Worm (Caenorhabditis elegans) whole organism, midembryonic: ENCODE measurements around the gene srlf-2.

Source experiments
- T22C8.4 ChIP-seq: fragments of 200-800 bp; sonication (Bioruptor generic); IDR thresholded peaks from 2 replicates; pipeline ENCODE4 v1.3.6; 2022; ENCODE audit warnings: missing genetic modification characterization, missing compliant biosample characterization
- cog-1 ChIP-seq: sonication (generic microtip); optimal IDR thresholded peaks from 2 replicates; lab custom pipeline; 2016; ENCODE audit warnings: missing genetic modification characterization, missing compliant biosample characterization
- flt-1 ChIP-seq: fragments of 200-800 bp; sonication (Bioruptor generic); IDR thresholded peaks from 2 replicates; pipeline ENCODE4 v1.3.6; 2022; ENCODE audit warnings: missing genetic modification characterization, missing compliant biosample characterization
- klf-2 ChIP-seq: fragments of 200-800 bp; sonication (Bioruptor generic); conservative IDR thresholded peaks from 2 replicates; pipeline ENCODE4 v1.3.6; 2022; ENCODE audit warnings: missing genetic modification reagents, missing genetic modification characterization, missing compliant biosample characterization
- med-1 ChIP-seq: sonication (generic microtip); optimal IDR thresholded peaks from 2 replicates; lab custom pipeline; 2017; ENCODE audit warnings: missing genetic modification characterization, mild to moderate bottlenecking, missing compliant biosample characterization, antibody characterized with exemption, missing genetic modification reagents; ENCODE audit not compliant: insufficient read depth
- ref-1 ChIP-seq: fragments of 200-800 bp; sonication (Bioruptor generic); conservative IDR thresholded peaks from 2 replicates; pipeline ENCODE4 v1.3.6; 2022; ENCODE audit warnings: missing genetic modification reagents, missing genetic modification characterization, missing compliant biosample characterization
- tab-1 ChIP-seq: fragments of 200-800 bp; sonication (Bioruptor generic); IDR thresholded peaks from 2 replicates; pipeline ENCODE4 v1.3.6; 2022; ENCODE audit warnings: missing genetic modification characterization, missing compliant biosample characterization
- ztf-23 ChIP-seq: fragments of 200-800 bp; sonication (Bioruptor generic); IDR thresholded peaks from 2 replicates; pipeline ENCODE4 v1.3.6; 2022; ENCODE audit warnings: missing genetic modification reagents, missing genetic modification characterization, missing compliant biosample characterization
- ztf-29 ChIP-seq: fragments of 200-800 bp; sonication (Bioruptor generic); IDR thresholded peaks from 2 replicates; pipeline ENCODE4 v1.3.6; 2022; ENCODE audit warnings: missing genetic modification reagents, missing genetic modification characterization, missing compliant biosample characterization

srlf-2 gene

DNA sequence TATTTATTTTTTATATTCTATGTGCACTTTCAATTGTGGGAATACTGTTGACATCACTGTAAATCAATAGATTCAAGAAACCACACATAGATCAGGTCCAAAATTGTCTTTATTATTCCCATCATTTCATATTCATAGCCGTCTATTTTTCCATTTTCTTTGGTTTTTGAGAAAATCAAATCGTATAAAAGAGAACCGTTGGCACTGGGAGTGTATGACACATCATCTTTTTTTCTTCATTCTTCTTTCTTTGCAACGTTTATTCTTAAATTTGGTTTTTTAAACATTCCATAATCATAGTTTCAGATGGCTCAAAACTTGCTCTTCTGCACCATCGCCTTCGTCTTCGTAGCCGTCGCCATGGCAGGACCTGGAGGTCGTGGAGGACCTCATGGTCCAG, at the start of gene srlf-2:
Gene srlf-2, plus strand, starts transcription at position 301 of the 400 bp plus-strand sequence.
- no peak for TF ChIP-seq cog-1 (tag; lab: Kevin White, UChicago)
- no peak for TF ChIP-seq ref-1

DNA sequence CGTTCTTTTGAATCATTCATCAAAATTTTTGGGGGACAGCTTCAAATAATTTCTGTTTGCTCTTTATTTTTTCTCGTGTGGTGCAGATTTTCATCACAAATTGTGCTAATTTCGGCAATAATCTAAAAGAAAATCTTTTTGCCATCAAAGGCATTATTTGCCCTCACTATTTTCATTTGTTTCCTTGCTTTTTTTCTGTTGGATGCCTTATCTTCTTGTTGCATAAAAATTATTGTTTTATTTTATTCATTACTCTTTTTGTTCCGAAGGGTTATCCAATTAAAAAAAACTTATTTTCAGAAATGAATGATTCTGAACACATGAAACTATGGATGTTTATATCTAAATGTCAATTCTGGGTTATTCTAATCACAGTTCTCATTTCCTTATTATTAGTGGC, 43.1 kb upstream of the srlf-2 start, which contains the start of gene T01B11.1:
Gene T01B11.1, plus strand, starts transcription at position 301 of the 400 bp plus-strand sequence.
- TF ChIP-seq tab-1 (GFP tag; lab: Robert Waterston, UW) (no peak), ref-1 (no peak), flt-1 (GFP tag; lab: Robert Waterston, UW) (no peak), ztf-23 (GFP tag; lab: Robert Waterston, UW) (no peak), T22C8.4 (no peak), med-1 (GFP tag; lab: Kevin White, UChicago) (no peak), cog-1 (tag; lab: Kevin White, UChicago) (no peak), klf-2 (GFP tag; lab: Robert Waterston, UW) (no peak), ztf-29 (GFP tag; lab: Robert Waterston, UW) (no peak)

DNA sequence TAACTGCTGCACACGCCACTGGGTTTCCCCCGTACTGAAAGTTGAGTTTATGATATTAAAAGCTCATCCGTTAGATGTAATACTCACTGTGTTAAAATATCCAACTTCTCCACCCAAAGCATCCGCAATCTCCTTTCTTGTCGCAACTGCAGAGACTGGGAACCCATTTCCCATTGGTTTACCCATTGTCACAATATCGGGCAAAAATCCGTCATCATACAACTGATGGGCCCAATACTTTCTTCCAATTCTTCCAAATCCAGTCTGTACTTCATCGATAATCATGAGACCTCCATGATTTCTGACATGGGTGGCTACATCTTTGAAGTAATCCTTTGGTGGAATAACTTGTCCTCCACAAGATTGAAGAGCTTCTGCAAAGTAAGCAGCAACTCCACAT, 40.1 kb upstream of the srlf-2 start:
- TF ChIP-seq tab-1 (GFP tag; lab: Robert Waterston, UW) (no peak), klf-2 (GFP tag; lab: Robert Waterston, UW) (no peak), T22C8.4 (no peak), cog-1 (tag; lab: Kevin White, UChicago) (no peak), flt-1 (GFP tag; lab: Robert Waterston, UW) (no peak), ztf-29 (GFP tag; lab: Robert Waterston, UW) (no peak), ztf-23 (GFP tag; lab: Robert Waterston, UW) (no peak)

DNA sequence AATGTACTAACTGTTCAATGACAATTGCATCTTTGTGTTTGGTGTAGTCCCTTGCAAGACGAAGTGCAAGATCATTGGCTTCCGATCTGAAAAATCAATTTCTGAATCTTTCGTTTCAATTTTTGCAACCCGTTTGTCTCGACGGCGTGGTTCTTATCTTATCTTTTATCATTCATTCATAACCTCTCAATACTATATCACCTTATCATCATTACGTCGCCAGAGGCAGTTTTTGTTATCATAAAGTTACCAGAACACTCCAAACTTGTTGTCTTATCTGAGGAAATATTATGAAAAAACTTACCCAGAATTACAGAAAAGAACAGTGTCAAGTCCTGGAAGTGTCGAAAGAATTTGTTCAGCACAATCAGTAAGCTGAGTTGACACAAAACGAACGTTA, 39.5 kb upstream of the srlf-2 start:
- TF ChIP-seq klf-2 (GFP tag; lab: Robert Waterston, UW), result no peak
- TF ChIP-seq tab-1 (GFP tag; lab: Robert Waterston, UW), result no peak
- no peak for TF ChIP-seq cog-1 (tag; lab: Kevin White, UChicago)
- no peak for TF ChIP-seq ztf-23 (GFP tag; lab: Robert Waterston, UW)
- no peak for TF ChIP-seq med-1 (GFP tag; lab: Kevin White, UChicago)
- no peak for TF ChIP-seq ztf-29 (GFP tag; lab: Robert Waterston, UW)
- TF ChIP-seq T22C8.4, result no peak
- no peak for TF ChIP-seq ref-1
- TF ChIP-seq flt-1 (GFP tag; lab: Robert Waterston, UW), result no peak

DNA sequence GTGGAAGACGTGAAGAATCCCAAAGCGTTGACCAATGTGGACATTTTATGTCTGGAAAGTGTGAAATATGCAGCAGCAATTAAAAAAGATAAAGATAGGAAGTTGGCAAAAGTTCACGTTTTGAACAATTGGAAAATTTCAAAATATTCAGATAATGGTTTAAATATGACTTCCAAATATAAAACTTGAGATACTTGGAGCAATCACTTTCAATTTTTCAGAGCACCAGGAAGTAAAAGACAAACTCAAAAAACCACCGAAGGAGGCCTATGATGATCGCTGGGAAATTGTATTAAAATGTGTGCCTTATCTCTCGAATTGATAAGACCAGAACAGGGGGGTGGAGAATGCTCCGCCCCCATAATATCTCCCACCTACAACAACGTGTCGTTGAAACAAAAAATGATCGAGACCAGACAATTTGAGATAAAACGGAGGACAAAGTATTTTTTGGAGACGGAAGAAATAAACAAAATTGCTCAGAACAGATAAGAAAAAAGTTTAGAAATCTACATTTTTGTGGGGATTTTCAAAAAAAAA, 38.2 kb upstream of the srlf-2 start, which contains the start of gene eppl-1:
Gene eppl-1, minus strand, starts transcription at position 51 of the 540 bp plus-strand sequence.
- TF ChIP-seq med-1 (GFP tag; lab: Kevin White, UChicago), result no peak
- TF ChIP-seq cog-1 (tag; lab: Kevin White, UChicago), result no peak
- TF ChIP-seq ref-1, result no peak
- TF ChIP-seq flt-1 (GFP tag; lab: Robert Waterston, UW), result no peak
- no peak for TF ChIP-seq T22C8.4
- no peak for TF ChIP-seq ztf-23 (GFP tag; lab: Robert Waterston, UW)
- TF ChIP-seq ztf-29 (GFP tag; lab: Robert Waterston, UW), result no peak
- TF ChIP-seq tab-1 (GFP tag; lab: Robert Waterston, UW), result no peak

DNA sequence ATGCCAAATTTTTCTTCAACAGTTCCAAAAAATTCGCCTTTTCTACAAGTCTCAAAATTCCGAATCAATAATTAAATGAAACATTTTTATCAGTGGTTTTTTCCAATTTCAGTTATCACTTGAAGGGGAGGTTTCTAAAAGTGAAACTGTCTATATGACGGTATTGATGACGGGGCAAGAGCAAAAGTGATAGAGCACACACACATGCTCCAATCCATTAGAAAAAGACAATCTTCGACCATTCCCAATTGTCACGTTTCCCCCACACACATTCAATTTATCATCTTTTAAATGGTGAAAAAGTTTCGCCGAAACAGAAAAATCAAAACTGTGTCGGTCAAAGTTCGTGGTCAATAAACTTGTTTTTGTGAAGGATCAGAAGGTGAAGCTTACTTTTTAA, 36.8 kb upstream of the srlf-2 start:
- no peak for TF ChIP-seq cog-1 (tag; lab: Kevin White, UChicago)
- TF ChIP-seq klf-2 (GFP tag; lab: Robert Waterston, UW), result no peak
- no peak for TF ChIP-seq tab-1 (GFP tag; lab: Robert Waterston, UW)
- no peak for TF ChIP-seq flt-1 (GFP tag; lab: Robert Waterston, UW)
- no peak for TF ChIP-seq med-1 (GFP tag; lab: Kevin White, UChicago)
- no peak for TF ChIP-seq ref-1
- TF ChIP-seq T22C8.4, result no peak
- TF ChIP-seq ztf-29 (GFP tag; lab: Robert Waterston, UW), result no peak
- TF ChIP-seq ztf-23 (GFP tag; lab: Robert Waterston, UW), result no peak

DNA sequence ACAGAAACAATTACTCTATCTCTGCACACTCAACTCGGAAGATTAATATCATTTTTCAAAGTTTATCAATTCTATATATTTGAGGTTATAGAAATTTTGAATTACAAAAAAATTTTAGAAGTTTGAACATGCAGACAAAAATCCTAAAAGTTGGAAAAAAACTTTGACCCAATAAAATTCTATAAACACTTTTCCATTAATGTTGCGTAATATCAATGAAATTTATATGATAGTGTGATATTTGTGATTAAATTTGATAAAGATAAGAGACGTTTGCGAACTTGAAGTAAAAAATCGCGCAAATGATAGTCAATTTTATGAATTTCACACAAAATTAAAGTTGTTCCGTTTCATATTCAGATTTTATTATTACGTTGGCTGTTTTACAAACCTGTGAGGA, 35.9 kb upstream of the srlf-2 start:
- TF ChIP-seq med-1 (GFP tag; lab: Kevin White, UChicago) (no peak), ztf-23 (GFP tag; lab: Robert Waterston, UW) (no peak), cog-1 (tag; lab: Kevin White, UChicago) (no peak), ztf-29 (GFP tag; lab: Robert Waterston, UW) (no peak), klf-2 (GFP tag; lab: Robert Waterston, UW) (no peak), T22C8.4 (no peak), ref-1 (no peak), tab-1 (GFP tag; lab: Robert Waterston, UW) (no peak), flt-1 (GFP tag; lab: Robert Waterston, UW) (no peak)

DNA sequence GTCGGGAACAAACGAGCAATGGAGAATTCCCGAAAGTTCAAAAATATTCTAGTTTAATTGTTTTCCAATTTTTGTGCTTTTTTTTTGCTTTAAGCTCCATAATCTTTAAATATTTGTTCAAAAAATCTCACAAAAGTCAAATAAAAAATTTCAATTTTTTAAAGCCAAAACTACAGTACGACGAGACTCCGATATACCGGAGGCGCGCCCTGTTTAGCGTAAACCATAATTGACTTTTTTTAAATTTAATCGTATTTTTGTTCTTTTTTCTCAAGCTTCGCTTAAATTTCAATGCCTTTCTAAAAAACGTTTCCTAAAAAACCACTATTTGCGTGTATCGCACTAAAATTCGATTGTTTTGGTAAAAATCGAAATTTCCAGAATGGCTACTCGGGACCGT, 33.1 kb upstream of the srlf-2 start, which contains the start of gene syx-4:
Gene syx-4, plus strand, starts transcription at position 382 of the 400 bp plus-strand sequence.
- TF ChIP-seq klf-2 (GFP tag; lab: Robert Waterston, UW), result no peak
- TF ChIP-seq ztf-23 (GFP tag; lab: Robert Waterston, UW), result no peak
- no peak for TF ChIP-seq cog-1 (tag; lab: Kevin White, UChicago)
- no peak for TF ChIP-seq ref-1

DNA sequence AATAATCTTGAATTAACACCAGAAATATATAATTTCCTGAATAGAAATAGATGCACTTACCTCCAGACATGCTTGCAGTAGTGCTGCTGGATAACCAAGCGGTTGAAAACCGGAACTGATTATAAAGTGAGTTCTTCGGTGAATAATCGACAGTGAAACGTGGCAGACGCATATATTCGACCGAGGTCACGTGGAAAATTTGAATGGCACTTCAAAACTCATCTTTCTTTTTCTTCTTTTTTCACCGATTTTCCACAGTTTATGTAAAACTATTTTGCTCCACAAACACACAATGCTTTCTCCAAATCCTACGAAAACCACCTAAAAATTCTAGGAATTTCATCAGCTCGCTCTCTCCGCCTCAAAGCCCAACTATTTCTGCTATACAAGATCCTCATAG, 29.8 kb upstream of the srlf-2 start, which contains the start of gene ant-1.4:
Gene ant-1.4, minus strand, starts transcription at position 101 of the 400 bp plus-strand sequence.
- TF ChIP-seq ztf-29 (GFP tag; lab: Robert Waterston, UW) (no peak), ref-1 (no peak), klf-2 (GFP tag; lab: Robert Waterston, UW) (no peak), tab-1 (GFP tag; lab: Robert Waterston, UW) (no peak), cog-1 (tag; lab: Kevin White, UChicago) (no peak), T22C8.4 (no peak), ztf-23 (GFP tag; lab: Robert Waterston, UW) (no peak), med-1 (GFP tag; lab: Kevin White, UChicago) (no peak), flt-1 (GFP tag; lab: Robert Waterston, UW) (no peak)

DNA sequence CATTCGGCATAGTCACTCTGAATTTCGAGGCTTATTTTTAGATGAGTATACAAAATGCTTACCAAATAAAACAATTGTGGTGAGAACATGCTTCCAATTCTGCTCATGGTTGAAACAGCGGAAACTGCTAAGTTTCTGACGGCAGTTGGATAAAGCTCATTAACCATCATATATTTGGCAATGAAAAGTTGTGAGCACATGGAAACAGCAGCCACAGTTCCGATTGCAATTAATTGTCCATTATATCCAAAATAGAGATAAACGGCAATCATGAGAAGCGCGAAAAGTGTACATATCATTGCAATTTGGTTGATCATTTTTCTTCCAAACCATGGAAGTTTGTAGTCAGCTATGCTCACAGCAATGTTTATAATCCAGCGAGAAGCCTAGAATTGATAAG, 28.8 kb upstream of the srlf-2 start:
- TF ChIP-seq med-1 (GFP tag; lab: Kevin White, UChicago) (no peak), tab-1 (GFP tag; lab: Robert Waterston, UW) (no peak)
